Fruit fly (Drosophila melanogaster): ENCODE data around the gene CG12496.

- TF ChIP-seq CG11617 (GFP tag; optimal IDR thresholded peaks at IDR 0.05) (no peak), CG12768 (GFP tag; optimal IDR thresholded peaks at IDR 0.05) (no peak), CG5204 (GFP tag; optimal IDR thresholded peaks at IDR 0.05) (no peak), pad (GFP tag; optimal IDR thresholded peaks at IDR 0.05) (no peak), cnc (optimal IDR thresholded peaks at IDR 0.05) (no peak), tj (GFP tag; optimal IDR thresholded peaks at IDR 0.05) (no peak), kay (GFP tag; ENCODE audit: borderline replicate concordance) (no peak), CG7101 (tag; optimal IDR thresholded peaks at IDR 0.05) (no peak), CG1620 (GFP tag; optimal IDR thresholded peaks at IDR 0.05) (no peak), CG7045 (GFP tag; optimal IDR thresholded peaks at IDR 0.05) (no peak), CG14711 (tag; optimal IDR thresholded peaks at IDR 0.05) (no peak), Hr96 (GFP tag; optimal IDR thresholded peaks at IDR 0.05) (no peak), ovo (GFP tag; optimal IDR thresholded peaks at IDR 0.05) (no peak), bab1 (GFP tag; optimal IDR thresholded peaks at IDR 0.05) (no peak)
Observed at dm6 chrX:2440219-2440618, 29.5 kb upstream of the CG12496 start.
